Fruit fly (Drosophila melanogaster): Measurements from ENCODE around the gene CG31823.
A peak's percentile ranks its signal among the peaks of the same experiment; 100 is the strongest.

Gene CG31823

DNA sequence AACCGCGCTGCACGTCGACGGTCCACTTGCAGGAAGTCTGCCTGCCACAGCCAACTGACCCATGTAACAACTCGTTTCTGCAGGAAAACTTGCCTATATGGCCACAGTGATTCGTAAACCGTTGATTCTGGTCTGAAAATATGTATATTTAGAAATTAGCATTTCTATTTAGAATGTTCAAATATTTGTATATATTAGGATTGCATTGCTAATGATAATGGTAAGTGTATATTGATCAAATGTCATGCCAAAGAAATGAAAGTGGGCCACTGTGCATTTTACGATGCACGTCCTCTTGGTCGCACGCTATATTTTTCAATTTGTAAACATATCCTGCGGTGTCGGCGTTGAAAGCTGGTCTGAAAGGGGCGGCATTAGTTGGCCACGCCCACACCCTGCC, 14.1 kb downstream of the CG31823 start:
- no peak for TF ChIP-seq Hnf4 (GFP tag; optimal IDR thresholded peaks at IDR 0.05)
- no peak for TF ChIP-seq Rel (GFP tag; optimal IDR thresholded peaks at IDR 0.05)
- TF ChIP-seq Rel (tag; optimal IDR thresholded peaks at IDR 0.05), result no peak
- no peak for TF ChIP-seq Hr78 (GFP tag; optimal IDR thresholded peaks at IDR 0.05)
- TF ChIP-seq fru (GFP tag; optimal IDR thresholded peaks at IDR 0.05), result peak; percentile 22
- TF ChIP-seq Abd-B (GFP tag; optimal IDR thresholded peaks at IDR 0.05), result no peak
- TF ChIP-seq GATAd (GFP tag; optimal IDR thresholded peaks at IDR 0.05), result no peak
- peak; percentile 34 for TF ChIP-seq h (GFP tag; optimal IDR thresholded peaks at IDR 0.05)
- peak in 1 of 2 experiments; percentile 12 for TF ChIP-seq foxo (GFP tag; optimal IDR thresholded peaks at IDR 0.05)
- TF ChIP-seq Vsx2 (GFP tag; optimal IDR thresholded peaks at IDR 0.05; ENCODE audit: partially characterized antibody), result no peak

DNA sequence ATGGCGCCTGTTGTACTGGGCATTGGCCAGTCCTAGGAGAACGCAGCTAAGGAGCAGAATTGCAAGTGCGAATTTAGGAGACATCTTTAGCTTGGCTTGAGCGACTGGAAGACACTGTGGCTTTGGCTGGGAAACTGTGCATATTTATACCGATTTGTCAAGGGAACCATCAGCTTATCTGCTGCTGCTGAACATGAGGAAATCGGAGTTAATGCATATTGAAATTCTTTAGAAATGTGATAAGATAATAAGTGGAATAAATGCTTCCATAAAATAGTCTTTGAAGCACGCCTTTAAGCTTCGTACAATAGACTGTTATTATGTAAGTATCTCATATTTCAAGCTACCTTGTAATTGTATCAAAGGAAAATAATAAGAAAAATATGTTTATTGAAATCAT, 17.2 kb downstream of the CG31823 start, which contains the start of gene CG44475:
CG44475 (minus strand) TSS at position 101 of the 400 bp plus-strand sequence.
- no peak for TF ChIP-seq Hr83 (GFP tag; optimal IDR thresholded peaks at IDR 0.05; ENCODE audit: poor library complexity, severe bottlenecking)

DNA sequence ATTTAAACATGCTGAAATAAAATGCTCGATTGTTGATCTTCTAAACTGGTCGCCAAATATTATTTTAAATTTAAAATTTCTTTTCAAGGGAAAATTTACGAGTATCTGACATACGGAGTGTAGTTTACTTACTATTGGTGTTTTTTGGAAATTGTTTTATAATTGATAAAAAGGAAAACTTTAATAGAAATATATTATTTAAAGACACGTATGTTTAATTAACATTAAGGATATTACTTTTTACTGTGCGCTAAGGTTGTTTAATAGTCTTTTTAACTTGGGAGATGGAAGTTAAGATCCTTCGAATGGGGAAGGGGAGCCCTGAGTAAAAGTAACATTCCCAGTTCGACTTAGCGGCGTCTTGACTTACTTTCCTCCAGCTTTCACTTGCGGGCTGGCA, 20.3 kb downstream of the CG31823 start, which contains the start of gene CG7653:
CG7653 (minus strand) TSS at position 101 of the 400 bp plus-strand sequence.
- no peak for TF ChIP-seq Dif (GFP tag; optimal IDR thresholded peaks at IDR 0.05; ENCODE audit: partially characterized antibody)
- no peak for TF ChIP-seq Myc (optimal IDR thresholded peaks at IDR 0.05)
- no peak for TF ChIP-seq Mio (GFP tag; optimal IDR thresholded peaks at IDR 0.05)
- no peak for TF ChIP-seq pan (optimal IDR thresholded peaks at IDR 0.05)
- TF ChIP-seq jim (GFP tag; optimal IDR thresholded peaks at IDR 0.05), result no peak
- no peak for TF ChIP-seq tai (GFP tag; optimal IDR thresholded peaks at IDR 0.05)
- no peak for TF ChIP-seq ey (GFP tag; optimal IDR thresholded peaks at IDR 0.05)
- no peak for TF ChIP-seq Hnf4 (GFP tag; optimal IDR thresholded peaks at IDR 0.05)
- TF ChIP-seq Jra (GFP tag; optimal IDR thresholded peaks at IDR 0.05), result no peak
- no peak for TF ChIP-seq Vsx2 (GFP tag; optimal IDR thresholded peaks at IDR 0.05; ENCODE audit: partially characterized antibody)
- no peak for TF ChIP-seq rgr (GFP tag; optimal IDR thresholded peaks at IDR 0.05)

DNA sequence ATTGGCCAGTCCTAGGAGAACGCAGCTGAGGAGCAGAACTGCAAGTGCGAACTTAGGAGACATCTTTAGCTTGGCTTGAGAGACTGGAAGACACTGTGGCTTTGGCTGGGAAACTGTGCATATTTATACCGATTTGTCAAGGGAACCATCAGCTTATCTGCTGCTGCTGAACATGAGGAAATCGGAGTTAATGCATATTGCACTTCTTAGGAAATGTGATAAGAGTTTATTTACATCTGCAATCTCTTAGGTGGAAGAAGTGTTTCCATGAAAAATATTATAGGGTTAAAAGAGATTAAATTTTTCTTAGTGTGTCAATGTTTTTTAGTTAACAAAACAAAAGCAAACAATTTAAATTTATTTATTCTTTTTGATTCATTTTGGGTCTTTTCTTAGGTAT, 35.0 kb downstream of the CG31823 start, which contains the start of gene CG42792:
CG42792 (minus strand) TSS at position 101 of the 400 bp plus-strand sequence.
- TF ChIP-seq CG32264 (GFP tag; optimal IDR thresholded peaks at IDR 0.05) (no peak), br (GFP tag; optimal IDR thresholded peaks at IDR 0.05) (no peak)

DNA sequence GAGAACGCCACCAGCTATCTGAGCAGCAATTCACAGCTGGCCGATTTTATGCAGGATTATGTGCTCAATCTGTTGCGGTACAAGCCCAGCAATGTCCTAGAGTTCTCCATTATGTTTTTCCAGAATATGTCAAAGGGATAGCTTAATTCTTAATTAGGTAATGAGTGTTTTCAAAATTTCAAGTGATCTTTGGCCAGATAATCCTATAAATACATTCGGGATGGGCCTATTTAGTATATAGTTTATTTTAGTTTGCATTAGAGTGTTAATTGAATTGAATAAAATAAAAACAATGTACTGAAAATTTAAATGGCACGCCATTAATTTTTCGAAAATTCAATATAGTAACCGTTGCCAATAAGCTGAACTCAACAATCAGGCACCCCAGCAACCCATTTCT, 46.5 kb downstream of the CG31823 start, which contains the start of gene Tektin-A:
Tektin-A (plus strand) TSS at position 301 of the 400 bp plus-strand sequence.
- TF ChIP-seq dsf (GFP tag; optimal IDR thresholded peaks at IDR 0.05; ENCODE audit: borderline replicate concordance), result no peak
- no peak for TF ChIP-seq Dif (GFP tag; optimal IDR thresholded peaks at IDR 0.05; ENCODE audit: partially characterized antibody)
- no peak for TF ChIP-seq HLH106 (tag; optimal IDR thresholded peaks at IDR 0.05)
- no peak for TF ChIP-seq woc (GFP tag; optimal IDR thresholded peaks at IDR 0.05)
- no peak for TF ChIP-seq Hr83 (GFP tag; optimal IDR thresholded peaks at IDR 0.05; ENCODE audit: poor library complexity, severe bottlenecking)
- TF ChIP-seq CG32264 (GFP tag; optimal IDR thresholded peaks at IDR 0.05), result no peak
- no peak for TF ChIP-seq tai (GFP tag; optimal IDR thresholded peaks at IDR 0.05)
- no peak for TF ChIP-seq CG9705 (GFP tag; optimal IDR thresholded peaks at IDR 0.05)
- TF ChIP-seq br (GFP tag; optimal IDR thresholded peaks at IDR 0.05), result no peak
- no peak for TF ChIP-seq Sp1 (GFP tag; optimal IDR thresholded peaks at IDR 0.05)
- no peak for TF ChIP-seq dl (GFP tag; optimal IDR thresholded peaks at IDR 0.05; ENCODE audit: insufficient read depth in 1 of 2, partially characterized antibody in 2 of 2)
- TF ChIP-seq psq (GFP tag; optimal IDR thresholded peaks at IDR 0.05), result no peak
- no peak for TF ChIP-seq usp (GFP tag; optimal IDR thresholded peaks at IDR 0.05)
- TF ChIP-seq dmrt93B (GFP tag; optimal IDR thresholded peaks at IDR 0.05), result no peak
- TF ChIP-seq ey (GFP tag; optimal IDR thresholded peaks at IDR 0.05), result no peak

DNA sequence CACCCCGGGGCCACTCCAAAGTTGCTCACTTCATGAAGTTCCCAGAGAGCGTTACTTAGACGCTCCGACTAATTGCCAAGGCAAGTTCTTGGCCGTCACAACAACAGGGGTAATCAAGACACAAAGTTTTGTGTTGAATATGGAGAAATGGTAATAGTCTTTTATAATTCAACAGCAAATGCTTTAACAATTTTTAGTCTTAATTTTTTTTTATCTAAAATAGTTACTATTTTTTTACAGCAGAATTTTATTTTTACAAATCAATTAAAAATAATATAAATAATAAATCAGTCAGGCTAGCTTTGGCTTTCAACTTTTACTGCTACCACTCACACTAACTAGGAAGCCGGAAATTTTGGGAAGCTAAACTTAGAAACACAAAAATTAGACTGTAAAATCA, 48.0 kb downstream of the CG31823 start, which contains the start of gene CG13243:
CG13243 (plus strand) TSS at position 301 of the 400 bp plus-strand sequence.
- no peak for TF ChIP-seq sv (GFP tag; optimal IDR thresholded peaks at IDR 0.05)
